Worm (Caenorhabditis elegans): ENCODE results near the gene T01C3.3.

- TF ChIP-seq ceh-82 (tag; optimal IDR thresholded peaks at IDR 0.05) (no peak), skn-1 (tag; optimal IDR thresholded peaks at IDR 0.05) (no peak), ama-1 (optimal IDR thresholded peaks at IDR 0.05) (no peak), hlh-4 (tag; optimal IDR thresholded peaks at IDR 0.05) (no peak)
Observed at ce11 chrV:15001536-15001935, 9.1 kb upstream of the T01C3.3 start.

All from whole organism, L1 larva.